4 worm cellular contexts compared by ENCODE assay signal in genomic region chrIV:4299994-4300393, ce11.
TF ChIP-seq lines count a peak whose summit lies in the region.

No protein-coding gene starts in this region.

TF ChIP-seq in whole organism, L1 larva, 84 proteins besides CTCF, POLR2A, EP300 and RAD21:
- TF ChIP-seq blmp-1 (tag; optimal IDR thresholded peaks at IDR 0.05; lab: Kevin White, UChicago) (peak; percentile 40), egl-13 (tag; optimal IDR thresholded peaks at IDR 0.05; lab: Kevin White, UChicago) (no peak), efl-1 (optimal IDR thresholded peaks at IDR 0.05; lab: Kevin White, UChicago) (no peak), efl-1 (GFP tag; optimal IDR thresholded peaks at IDR 0.05 in 1 of 2; lab: Kevin White, UChicago) (peak in 1 of 2 experiments; percentile 30)
TF ChIP-seq in whole organism, L1 larva: peak in this region for 2.

TF ChIP-seq in whole organism, L2 larva, 48 proteins besides CTCF, POLR2A, EP300 and RAD21:
- peak; percentile 30 for TF ChIP-seq nhr-21 (tag; optimal IDR thresholded peaks at IDR 0.05; lab: Kevin White, UChicago)
- TF ChIP-seq nhr-25 (tag; optimal IDR thresholded peaks at IDR 0.05; lab: Kevin White, UChicago): peak; percentile 44
- no peak for TF ChIP-seq mab-5 (tag; optimal IDR thresholded peaks at IDR 0.05; lab: Kevin White, UChicago)

TF ChIP-seq in whole organism, L3 larva, 47 proteins besides CTCF, POLR2A, EP300 and RAD21:
- TF ChIP-seq skn-1 (tag; optimal IDR thresholded peaks at IDR 0.05; lab: Kevin White, UChicago): no peak
- no peak for TF ChIP-seq nhr-28 (tag; optimal IDR thresholded peaks at IDR 0.05; lab: Kevin White, UChicago)
- no peak for TF ChIP-seq R02D3.7 (tag; optimal IDR thresholded peaks at IDR 0.05; lab: Kevin White, UChicago)
- TF ChIP-seq nhr-76 (tag; optimal IDR thresholded peaks at IDR 0.05; lab: Kevin White, UChicago): no peak
- TF ChIP-seq nfya-1 (tag; optimal IDR thresholded peaks at IDR 0.05; lab: Kevin White, UChicago; ENCODE audit: insufficient read depth): no peak
- no peak for TF ChIP-seq mdl-1 (tag; optimal IDR thresholded peaks at IDR 0.05; lab: Kevin White, UChicago)
- no peak for TF ChIP-seq sea-2 (GFP tag; optimal IDR thresholded peaks at IDR 0.05; lab: Kevin White, UChicago)
- no peak for TF ChIP-seq fos-1 (tag; optimal IDR thresholded peaks at IDR 0.05; lab: Kevin White, UChicago)
- TF ChIP-seq elt-3 (tag; optimal IDR thresholded peaks at IDR 0.05; lab: Kevin White, UChicago): no peak
- TF ChIP-seq fkh-2 (tag; optimal IDR thresholded peaks at IDR 0.05; lab: Kevin White, UChicago): no peak
- no peak for TF ChIP-seq eor-1 (tag; optimal IDR thresholded peaks at IDR 0.05; lab: Kevin White, UChicago)
- no peak for TF ChIP-seq lin-15B (tag; optimal IDR thresholded peaks at IDR 0.05; lab: Kevin White, UChicago)
- TF ChIP-seq daf-12 (tag; optimal IDR thresholded peaks at IDR 0.05; lab: Kevin White, UChicago): no peak
- TF ChIP-seq elt-1 (tag; optimal IDR thresholded peaks at IDR 0.05; lab: Kevin White, UChicago): no peak
- TF ChIP-seq nhr-43 (tag; optimal IDR thresholded peaks at IDR 0.05; lab: Kevin White, UChicago; ENCODE audit: poor library complexity, severe bottlenecking): peak; percentile 57
- no peak for TF ChIP-seq ama-1 (optimal IDR thresholded peaks at IDR 0.05; lab: Kevin White, UChicago)
- TF ChIP-seq ztf-4 (tag; optimal IDR thresholded peaks at IDR 0.05; lab: Kevin White, UChicago): no peak
- TF ChIP-seq lin-39 (tag; optimal IDR thresholded peaks at IDR 0.05; lab: Kevin White, UChicago): no peak
- TF ChIP-seq mml-1 (tag; optimal IDR thresholded peaks at IDR 0.05; lab: Kevin White, UChicago): no peak
- TF ChIP-seq jun-1 (tag; optimal IDR thresholded peaks at IDR 0.05; lab: Kevin White, UChicago): no peak
- peak; percentile 19 for TF ChIP-seq nhr-23 (tag; optimal IDR thresholded peaks at IDR 0.05; lab: Kevin White, UChicago)
- TF ChIP-seq pha-4 (tag; optimal IDR thresholded peaks at IDR 0.05; lab: Kevin White, UChicago): no peak
- no peak for TF ChIP-seq nhr-67 (tag; optimal IDR thresholded peaks at IDR 0.05; lab: Kevin White, UChicago)
- TF ChIP-seq nhr-25 (tag; optimal IDR thresholded peaks at IDR 0.05; lab: Kevin White, UChicago): peak; percentile 54

TF ChIP-seq in whole organism, L4 larva, 104 proteins besides CTCF, POLR2A, EP300 and RAD21:
- TF ChIP-seq T26A8.4 (GFP tag; IDR thresholded peaks at IDR 0.05; lab: Robert Waterston, UW) (peak; percentile 64), duxl-1 (tag; optimal IDR thresholded peaks at IDR 0.05; lab: Kevin White, UChicago; ENCODE audit: poor library complexity) (no peak), aly-2 (tag; optimal IDR thresholded peaks at IDR 0.05; lab: Kevin White, UChicago) (no peak), mxl-3 (GFP tag; optimal IDR thresholded peaks at IDR 0.05; lab: Kevin White, UChicago) (peak; percentile 30), mxl-2 (GFP tag; conservative IDR thresholded peaks at IDR 0.05; lab: Robert Waterston, UW) (no peak), unc-130 (GFP tag; optimal IDR thresholded peaks at IDR 0.05; lab: Kevin White, UChicago) (no peak), aha-1 (tag; lab: Kevin White, UChicago) (peak; percentile 79), mdt-29 (GFP tag; IDR thresholded peaks at IDR 0.05; lab: Robert Waterston, UW) (no peak), set-16 (GFP tag; IDR thresholded peaks at IDR 0.05; lab: Robert Waterston, UW) (peak; percentile 34; the same call in 1 of the 2 replicates), dpl-1 (GFP tag; optimal IDR thresholded peaks at IDR 0.05; lab: Kevin White, UChicago) (no peak), hlh-11 (tag; optimal IDR thresholded peaks at IDR 0.05; lab: Kevin White, UChicago) (peak; percentile 67), nhr-48 (tag; optimal IDR thresholded peaks at IDR 0.05; lab: Kevin White, UChicago) (peak; percentile 51)

Comparison
In these comparisons a context has a peak if more than half of its experiments do, and no peak if none do; other contexts are left out.
1. Of the 29 proteins assayed by ChIP-seq in both whole organism, L4 larva and whole organism, L1 larva: peak only in whole organism, L4 larva: aha-1; only in whole organism, L1 larva: none; in both: none; in neither: 28.